Worm (Caenorhabditis elegans) whole organism, young adult: ENCODE data around the gene pqn-16.

Experiments used
- B0019.2 ChIP-seq: fragments of 200-800 bp; sonication (Bioruptor generic); conservative IDR thresholded peaks from 2 replicates; pipeline ENCODE4 v1.3.6; 2022; ENCODE audit warnings: missing genetic modification reagents, missing genetic modification characterization, missing compliant biosample characterization
- F55B11.4 ChIP-seq: sonication (generic microtip); optimal IDR thresholded peaks from 2 replicates; lab custom pipeline; 2016; ENCODE audit warnings: missing compliant biosample characterization, missing genetic modification characterization, borderline replicate concordance; ENCODE audit not compliant: insufficient read depth
- F57A8.1 ChIP-seq: fragments of 200-800 bp; sonication (Bioruptor generic); optimal IDR thresholded peaks from 2 replicates; lab custom pipeline; 2018; ENCODE audit warnings: mild to moderate bottlenecking, missing genetic modification characterization, moderate library complexity, missing compliant biosample characterization
- K12H6.12 ChIP-seq: fragments of 200-800 bp; sonication (Bioruptor generic); optimal IDR thresholded peaks from 2 replicates; lab custom pipeline; 2018; ENCODE audit warnings: mild to moderate bottlenecking, missing genetic modification characterization, missing compliant biosample characterization
- Y53F4B.3 ChIP-seq: fragments of 200-800 bp; sonication (Bioruptor generic); IDR thresholded peaks from 2 replicates; pipeline ENCODE4 v1.3.6; 2022; ENCODE audit warnings: missing genetic modification reagents, missing genetic modification characterization, missing compliant biosample characterization
- Y53G8AR.9 ChIP-seq: fragments of 200-800 bp; sonication (Bioruptor generic); conservative IDR thresholded peaks from 2 replicates; pipeline ENCODE4 v1.3.6; 2022; ENCODE audit warnings: missing genetic modification reagents, missing genetic modification characterization, missing compliant biosample characterization
- Y79H2A.3 ChIP-seq: fragments of 200-800 bp; sonication (Bioruptor generic); conservative IDR thresholded peaks from 2 replicates; pipeline ENCODE4 v1.3.6; 2022; ENCODE audit warnings: missing genetic modification reagents, missing genetic modification characterization, missing compliant biosample characterization
- ZK185.1 ChIP-seq: sonication (generic microtip); optimal IDR thresholded peaks from 2 replicates; lab custom pipeline; 2016; ENCODE audit warnings: mild to moderate bottlenecking, missing genetic modification characterization, missing compliant biosample characterization; ENCODE audit not compliant: poor library complexity, severe bottlenecking
- bed-1 ChIP-seq: fragments of 200-800 bp; sonication (Bioruptor generic); IDR thresholded peaks from 2 replicates; pipeline ENCODE4 v1.3.6; 2022; ENCODE audit warnings: missing genetic modification reagents, missing genetic modification characterization, missing compliant biosample characterization
- bed-2 ChIP-seq: fragments of 200-800 bp; sonication (Bioruptor generic); IDR thresholded peaks from 2 replicates; pipeline ENCODE4 v1.3.6; 2022; ENCODE audit warnings: missing genetic modification reagents, missing genetic modification characterization, missing compliant biosample characterization
- cebp-1 ChIP-seq, 2 experiments: fragments of 200-800 bp in 1 of 2; sonication (Bioruptor generic) in 1 of 2; sonication (generic microtip) in 1 of 2; IDR thresholded peaks in 1 of 2; optimal IDR thresholded peaks in 1 of 2; 2 replicates each; pipeline versions ENCODE4 v1.3.6 to Lab custom; 2017 to 2022; ENCODE audit warnings: missing compliant biosample characterization in 2 of 2, missing genetic modification characterization in 2 of 2, mild to moderate bottlenecking in 1 of 2, missing genetic modification reagents in 1 of 2, moderate library complexity in 1 of 2
- cebp-2 ChIP-seq: fragments of 200-800 bp; sonication (Bioruptor generic); IDR thresholded peaks from 2 replicates; pipeline ENCODE4 v1.3.6; 2022; ENCODE audit warnings: missing genetic modification characterization, missing compliant biosample characterization
- ceh-79 ChIP-seq: sonication (generic microtip); optimal IDR thresholded peaks from 2 replicates; lab custom pipeline; 2017; ENCODE audit warnings: mild to moderate bottlenecking, missing genetic modification characterization, missing compliant biosample characterization
- chd-7 ChIP-seq: sonication (generic microtip); optimal IDR thresholded peaks from 2 replicates; lab custom pipeline; 2016; ENCODE audit warnings: mild to moderate bottlenecking, missing genetic modification characterization, moderate library complexity, missing compliant biosample characterization
- efl-1 ChIP-seq: fragments of 150-350 bp; optimal IDR thresholded peaks from 2 replicates; lab custom pipeline; 2014; ENCODE audit warnings: missing biosample characterization, missing genetic modification reagents, missing genetic modification characterization
- egl-18 ChIP-seq: fragments of 200-800 bp; sonication (Bioruptor generic); IDR thresholded peaks from 2 replicates; pipeline ENCODE4 v1.3.6; 2022; ENCODE audit warnings: missing genetic modification reagents, missing genetic modification characterization, missing compliant biosample characterization
- ekl-4 ChIP-seq: fragments of 200-800 bp; sonication (Bioruptor generic); IDR thresholded peaks from 2 replicates; pipeline ENCODE4 v1.3.6; 2022; ENCODE audit warnings: missing genetic modification reagents, missing genetic modification characterization, missing compliant biosample characterization
- ets-4 ChIP-seq: fragments of 200-800 bp; sonication (Bioruptor generic); optimal IDR thresholded peaks from 2 replicates; lab custom pipeline; 2018; ENCODE audit warnings: mild to moderate bottlenecking, missing genetic modification characterization, missing compliant biosample characterization
- him-1 ChIP-seq: sonication (generic microtip); optimal IDR thresholded peaks from 2 replicates; lab custom pipeline; 2016; ENCODE audit warnings: missing genotype, missing genetic modification reagents, missing genetic modification characterization, missing compliant biosample characterization
- hmg-1.2 ChIP-seq: fragments of 200-800 bp; sonication (Bioruptor generic); IDR thresholded peaks from 2 replicates; pipeline ENCODE4 v1.3.6; 2022; ENCODE audit warnings: missing genetic modification reagents, missing genetic modification characterization, missing compliant biosample characterization
- hrde-1 ChIP-seq: sonication (generic microtip); optimal IDR thresholded peaks from 2 replicates; lab custom pipeline; 2016; ENCODE audit warnings: missing genetic modification characterization, mild to moderate bottlenecking, missing compliant biosample characterization, moderate library complexity, missing genotype, missing genetic modification reagents, borderline replicate concordance
- let-607 ChIP-seq, 2 experiments: fragments of 200-800 bp in 1 of 2; sonication (Bioruptor generic) in 1 of 2; sonication (generic microtip) in 1 of 2; optimal IDR thresholded peaks; 2 replicates each; lab custom pipeline; 2016 to 2018; ENCODE audit warnings: mild to moderate bottlenecking in 2 of 2, missing compliant biosample characterization in 2 of 2, missing genetic modification characterization in 2 of 2, moderate library complexity in 2 of 2, missing genotype in 1 of 2
- lin-54 ChIP-seq: fragments of 200-800 bp; sonication (Bioruptor generic); optimal IDR thresholded peaks from 2 replicates; lab custom pipeline; 2018; ENCODE audit warnings: mild to moderate bottlenecking, missing genetic modification characterization, missing compliant biosample characterization
- lir-1 ChIP-seq: fragments of 200-800 bp; sonication (Bioruptor generic); conservative IDR thresholded peaks from 2 replicates; pipeline ENCODE4 v1.3.6; 2022; ENCODE audit warnings: missing genetic modification reagents, missing genetic modification characterization, missing compliant biosample characterization
- lsl-1 ChIP-seq: fragments of 200-800 bp; sonication (Bioruptor generic); optimal IDR thresholded peaks from 2 replicates; lab custom pipeline; 2018; ENCODE audit warnings: mild to moderate bottlenecking, missing genetic modification characterization, moderate library complexity, missing compliant biosample characterization
- lsy-27 ChIP-seq: sonication (generic microtip); optimal IDR thresholded peaks from 2 replicates; lab custom pipeline; 2017; ENCODE audit warnings: missing genetic modification characterization, mild to moderate bottlenecking, missing compliant biosample characterization, antibody characterized with exemption, missing genotype, borderline replicate concordance; ENCODE audit not compliant: insufficient read depth
- madf-10 ChIP-seq: sonication (generic microtip); optimal IDR thresholded peaks from 2 replicates; lab custom pipeline; 2016; ENCODE audit warnings: mild to moderate bottlenecking, missing genetic modification characterization, missing compliant biosample characterization
- mcd-1 ChIP-seq: fragments of 200-800 bp; sonication (Bioruptor generic); IDR thresholded peaks from 2 replicates; pipeline ENCODE4 v1.3.6; 2022; ENCODE audit warnings: missing genetic modification reagents, missing genetic modification characterization, missing compliant biosample characterization
- nfya-1 ChIP-seq: sonication (generic microtip); optimal IDR thresholded peaks from 2 replicates; lab custom pipeline; 2017; ENCODE audit warnings: antibody characterized with exemption, missing compliant biosample characterization, missing genetic modification characterization, borderline replicate concordance; ENCODE audit not compliant: insufficient read depth
- nhr-120 ChIP-seq: fragments of 200-800 bp; sonication (Bioruptor generic); IDR thresholded peaks from 2 replicates; pipeline ENCODE4 v1.3.6; 2022; ENCODE audit warnings: missing genetic modification characterization, missing compliant biosample characterization
- pbrm-1 ChIP-seq: fragments of 200-800 bp; sonication (Bioruptor generic); IDR thresholded peaks from 2 replicates; pipeline ENCODE4 v1.3.6; 2022; ENCODE audit warnings: missing genetic modification reagents, missing genetic modification characterization, missing compliant biosample characterization
- repo-1 ChIP-seq: sonication (generic microtip); optimal IDR thresholded peaks from 2 replicates; lab custom pipeline; 2017; ENCODE audit warnings: mild to moderate bottlenecking, missing genetic modification characterization, missing compliant biosample characterization
- sdz-38 ChIP-seq: sonication (generic microtip); optimal IDR thresholded peaks from 2 replicates; lab custom pipeline; 2016; ENCODE audit warnings: missing genotype, missing genetic modification characterization, missing compliant biosample characterization
- snpc-4 ChIP-seq, 5 experiments: fragments of 150-350 bp in 1 of 5; sonication (generic microtip) in 4 of 5; optimal IDR thresholded peaks; 2 replicates each; lab custom pipeline; 2014 to 2018; ENCODE audit warnings: missing genetic modification characterization in 5 of 5, missing biosample characterization in 3 of 5, antibody characterized with exemption in 2 of 5, mild to moderate bottlenecking in 2 of 5, missing compliant biosample characterization in 2 of 5, missing genotype in 2 of 5, moderate library complexity in 2 of 5, missing genetic modification reagents in 1 of 5
- tbx-9 ChIP-seq: sonication (generic microtip); optimal IDR thresholded peaks from 2 replicates; lab custom pipeline; 2016; ENCODE audit warnings: borderline replicate concordance, missing genetic modification characterization, inconsistent platforms, missing compliant biosample characterization

Gene pqn-16

ce11 chrV:9163897-9164296 lies 10.0 kb upstream of the pqn-16 start:
- no peak for TF ChIP-seq chd-7

ce11 chrV:9165073-9165699 lies 8.7 kb upstream of the pqn-16 start, which contains the start of gene col-10:
col-10 (minus strand) TSS chrV:9165307.
- TF ChIP-seq let-607 (tag; optimal IDR thresholded peaks at IDR 0.05; lab: Kevin White, UChicago) (no peak), nhr-120 (GFP tag; lab: Robert Waterston, UW) (no peak), lin-54 (no peak), F57A8.1 (GFP tag; lab: Kevin White, UChicago) (no peak), Y53G8AR.9 (GFP tag; lab: Robert Waterston, UW) (no peak), Y53F4B.3 (GFP tag; lab: Robert Waterston, UW) (no peak), snpc-4 (GFP tag; optimal IDR thresholded peaks at IDR 0.05; lab: Kevin White, UChicago) (no peak), snpc-4 (tag; optimal IDR thresholded peaks at IDR 0.05; lab: Kevin White, UChicago) (no peak), egl-18 (GFP tag; lab: Robert Waterston, UW) (no peak), repo-1 (no peak), bed-1 (no peak), bed-2 (no peak), hmg-1.2 (GFP tag; lab: Robert Waterston, UW) (no peak), K12H6.12 (tag; lab: Kevin White, UChicago) (no peak), B0019.2 (GFP tag; lab: Robert Waterston, UW) (no peak), ZK185.1 (tag; lab: Kevin White, UChicago) (no peak), nfya-1 (tag; lab: Kevin White, UChicago) (no peak), lsl-1 (GFP tag; lab: Kevin White, UChicago) (no peak)

ce11 chrV:9166306-9166705 lies 7.6 kb upstream of the pqn-16 start:
- TF ChIP-seq pbrm-1 (GFP tag; lab: Robert Waterston, UW) (no peak), repo-1 (no peak), sdz-38 (no peak), lir-1 (no peak), ceh-79 (tag; lab: Kevin White, UChicago) (no peak), tbx-9 (tag; lab: Kevin White, UChicago) (no peak)

ce11 chrV:9168089-9168488 lies 5.8 kb upstream of the pqn-16 start, which contains the start of gene B0222.11:
B0222.11 (minus strand) TSS chrV:9168189.
- TF ChIP-seq cebp-2 (GFP tag; lab: Robert Waterston, UW) (no peak), mcd-1 (GFP tag; lab: Robert Waterston, UW) (no peak), lir-1 (no peak), him-1 (tag; lab: Kevin White, UChicago) (no peak), let-607 (tag; optimal IDR thresholded peaks at IDR 0.05; lab: Kevin White, UChicago) (no peak), ekl-4 (GFP tag; lab: Robert Waterston, UW) (no peak), snpc-4 (GFP tag; optimal IDR thresholded peaks at IDR 0.05; lab: Kevin White, UChicago) (no peak), snpc-4 (tag; optimal IDR thresholded peaks at IDR 0.05; lab: Kevin White, UChicago) (no peak), Y79H2A.3 (GFP tag; lab: Robert Waterston, UW) (no peak), hrde-1 (tag; lab: Kevin White, UChicago) (no peak), sdz-38 (no peak), Y53G8AR.9 (GFP tag; lab: Robert Waterston, UW) (no peak), madf-10 (tag; lab: Kevin White, UChicago) (no peak), efl-1 (no peak), ets-4 (GFP tag; lab: Kevin White, UChicago) (no peak), lsy-27 (tag; lab: Kevin White, UChicago) (no peak), F55B11.4 (tag; lab: Kevin White, UChicago) (no peak), cebp-1 (GFP tag; IDR thresholded peaks at IDR 0.05; lab: Robert Waterston, UW) (no peak), cebp-1 (tag; optimal IDR thresholded peaks at IDR 0.05; lab: Kevin White, UChicago) (no peak)
